Worm (Caenorhabditis elegans) whole organism, early embryonic: ENCODE measurements around the gene T06D4.2.

Experiments
- ama-1 ChIP-seq: fragments of 150-350 bp; optimal IDR thresholded peaks from 2 replicates; lab custom pipeline; 2014
- ceh-36 ChIP-seq: sonication (generic microtip); optimal IDR thresholded peaks from 2 replicates; lab custom pipeline; 2016; ENCODE audit warnings: missing genetic modification characterization, inconsistent platforms, missing compliant biosample characterization
- ets-7 ChIP-seq: sonication (generic microtip); optimal IDR thresholded peaks from 2 replicates; lab custom pipeline; 2016; ENCODE audit warnings: missing genotype, missing genetic modification characterization, missing compliant biosample characterization
- pes-1 ChIP-seq: fragments of 200-800 bp; sonication (Bioruptor generic); IDR thresholded peaks from 2 replicates; pipeline ENCODE4 v1.3.6; 2022; ENCODE audit warnings: missing genetic modification reagents, missing genetic modification characterization, missing compliant biosample characterization

ce11 chrII:3346328-3346780 is 39.4 kb downstream of the T06D4.2 start, which contains the start of gene bath-30:
- TF ChIP-seq ets-7 (tag; lab: Kevin White, UChicago) = no peak
- TF ChIP-seq pes-1 (GFP tag; lab: Robert Waterston, UW) = no peak
- TF ChIP-seq ama-1 (lab: Kevin White, UChicago) = no peak
- no peak for TF ChIP-seq ceh-36 (tag; lab: Kevin White, UChicago)
